Fruit fly (Drosophila melanogaster) whole organism, embryonic: ENCODE measurements around the gene CG15922.

ENCODE experiments used
- Adf1 ChIP-seq: fragments of 200-800 bp; sonication (Bioruptor generic); IDR thresholded peaks from 2 replicates; pipeline ENCODE4 v1.3.6; 2022; ENCODE audit warnings: missing biosample characterization, missing genetic modification characterization
- Blimp-1 ChIP-seq: fragments of 200-800 bp; sonication (Bioruptor generic); optimal IDR thresholded peaks from 3 replicates; lab custom pipeline; 2018; ENCODE audit warnings: missing biosample characterization, missing genetic modification characterization, mild to moderate bottlenecking, moderate library complexity, missing genetic modification reagents
- CG10959 ChIP-seq: fragments of 200-800 bp; sonication (Bioruptor generic); IDR thresholded peaks from 2 replicates; pipeline ENCODE4 v1.3.6; 2022; ENCODE audit warnings: missing biosample characterization, missing genetic modification characterization
- CG11695 ChIP-seq: fragments of 200-800 bp; sonication (Bioruptor generic); IDR thresholded peaks from 3 replicates; pipeline ENCODE4 v1.3.6; 2022; ENCODE audit warnings: missing biosample characterization, missing genetic modification characterization
- CG12104 ChIP-seq: fragments of 200-800 bp; sonication (Bioruptor generic); optimal IDR thresholded peaks from 3 replicates; lab custom pipeline; 2016; ENCODE audit warnings: missing biosample characterization, missing genetic modification characterization
- CG13424 ChIP-seq: fragments of 200-800 bp; sonication (Bioruptor generic); optimal IDR thresholded peaks from 2 replicates; lab custom pipeline; 2019; ENCODE audit warnings: missing biosample characterization, mild to moderate bottlenecking, missing genetic modification characterization, moderate library complexity
- CG1602 ChIP-seq: fragments of 200-800 bp; sonication (Bioruptor generic); optimal IDR thresholded peaks from 3 replicates; lab custom pipeline; 2016; ENCODE audit warnings: missing biosample characterization, missing genetic modification characterization
- CG16813 ChIP-seq: fragments of 200-800 bp; sonication (Bioruptor generic); IDR thresholded peaks from 3 replicates; pipeline ENCODE4 v1.3.6; 2022; ENCODE audit warnings: missing biosample characterization, missing genetic modification characterization; ENCODE audit not compliant: partially characterized antibody
- CG2712 ChIP-seq: fragments of 200-800 bp; optimal IDR thresholded peaks from 3 replicates; lab custom pipeline; 2019; ENCODE audit warnings: missing biosample characterization, mild to moderate bottlenecking, missing genetic modification characterization, moderate library complexity
- CG3281 ChIP-seq: fragments of 200-800 bp; sonication (Bioruptor generic); optimal IDR thresholded peaks from 3 replicates; lab custom pipeline; 2017; ENCODE audit warnings: missing biosample characterization, mild to moderate bottlenecking, missing genetic modification characterization
- CG33213 ChIP-seq: fragments of 200-800 bp; sonication (Bioruptor generic); optimal IDR thresholded peaks from 3 replicates; lab custom pipeline; 2016; ENCODE audit warnings: missing biosample characterization, missing genetic modification characterization
- CG3407 ChIP-seq: fragments of 200-800 bp; sonication (Bioruptor generic); optimal IDR thresholded peaks from 2 replicates; lab custom pipeline; 2018; ENCODE audit warnings: missing biosample characterization, mild to moderate bottlenecking, missing genetic modification characterization
- CG4854 ChIP-seq: fragments of 200-800 bp; sonication (Bioruptor generic); optimal IDR thresholded peaks from 2 replicates; lab custom pipeline; 2016; ENCODE audit warnings: missing biosample characterization, missing genetic modification characterization, inconsistent platforms
- CG5245 ChIP-seq: fragments of 200-800 bp; sonication (Bioruptor generic); optimal IDR thresholded peaks from 3 replicates; lab custom pipeline; 2016; ENCODE audit warnings: missing biosample characterization, missing genetic modification characterization
- CG7271 ChIP-seq: fragments of 200-800 bp; sonication (Bioruptor generic); optimal IDR thresholded peaks from 2 replicates; lab custom pipeline; 2018; ENCODE audit warnings: missing biosample characterization, mild to moderate bottlenecking, missing genetic modification characterization, moderate library complexity
- CG7745 ChIP-seq: fragments of 200-800 bp; sonication (Bioruptor generic); optimal IDR thresholded peaks from 2 replicates; lab custom pipeline; 2018; ENCODE audit warnings: missing biosample characterization, mild to moderate bottlenecking, missing genetic modification characterization, moderate library complexity
- CG8924 ChIP-seq: fragments of 200-800 bp; optimal IDR thresholded peaks from 3 replicates; lab custom pipeline; 2019; ENCODE audit warnings: missing biosample characterization, mild to moderate bottlenecking, missing genetic modification characterization, moderate library complexity
- CG8944 ChIP-seq: fragments of 200-800 bp; sonication (Bioruptor generic); optimal IDR thresholded peaks from 3 replicates; lab custom pipeline; 2016; ENCODE audit warnings: missing biosample characterization, missing genetic modification characterization
- E2f2 ChIP-seq: fragments of 200-800 bp; sonication (Bioruptor generic); IDR thresholded peaks from 2 replicates; pipeline ENCODE4 v1.3.6; 2022; ENCODE audit warnings: missing biosample characterization, missing genetic modification characterization
- Gsc ChIP-seq: fragments of 200-800 bp; sonication (Bioruptor generic); IDR thresholded peaks from 2 replicates; pipeline ENCODE4 v1.3.6; 2022; ENCODE audit warnings: missing biosample characterization, missing genetic modification characterization
- Hand ChIP-seq: fragments of 200-800 bp; sonication (Bioruptor generic); optimal IDR thresholded peaks from 2 replicates; lab custom pipeline; 2017; ENCODE audit warnings: mild to moderate bottlenecking, missing biosample characterization, missing genetic modification reagents, missing genetic modification characterization
- Hmr ChIP-seq: fragments of 200-800 bp; sonication (Bioruptor generic); optimal IDR thresholded peaks from 3 replicates; lab custom pipeline; 2017; ENCODE audit warnings: mild to moderate bottlenecking, missing biosample characterization, missing genetic modification reagents, missing genetic modification characterization
- Hr39 ChIP-seq: fragments of >200 bp; optimal IDR thresholded peaks from 2 replicates; lab custom pipeline; 2017
- Meics ChIP-seq: fragments of 200-800 bp; sonication (Bioruptor generic); optimal IDR thresholded peaks from 2 replicates; lab custom pipeline; 2017; ENCODE audit warnings: missing biosample characterization, mild to moderate bottlenecking, missing genetic modification characterization
- Mes4 ChIP-seq: fragments of 200-800 bp; sonication (Bioruptor generic); optimal IDR thresholded peaks from 2 replicates; lab custom pipeline; 2016; ENCODE audit warnings: missing biosample characterization, missing genetic modification characterization
- Mrtf ChIP-seq: fragments of 200-800 bp; sonication (Bioruptor generic); IDR thresholded peaks from 3 replicates; pipeline ENCODE4 v1.3.6; 2022; ENCODE audit warnings: missing biosample characterization, missing genetic modification characterization
- NC2α ChIP-seq: fragments of 200-800 bp; sonication (Bioruptor generic); optimal IDR thresholded peaks from 2 replicates; lab custom pipeline; 2016; ENCODE audit warnings: missing biosample characterization, missing genetic modification characterization
- Ptx1 ChIP-seq: fragments of 200-800 bp; sonication (Bioruptor generic); IDR thresholded peaks from 2 replicates; pipeline ENCODE4 v1.3.6; 2022; ENCODE audit warnings: missing biosample characterization, missing genetic modification characterization
- Rfx ChIP-seq: fragments of 200-800 bp; sonication (Bioruptor generic); IDR thresholded peaks from 2 replicates; pipeline ENCODE4 v1.3.6; 2022; ENCODE audit warnings: missing biosample characterization, missing genetic modification characterization
- Sox100B ChIP-seq: fragments of 200-800 bp; sonication (Bioruptor generic); optimal IDR thresholded peaks from 3 replicates; lab custom pipeline; 2018; ENCODE audit warnings: missing biosample characterization, mild to moderate bottlenecking, missing genetic modification characterization
- Stat92E ChIP-seq, 3 experiments: fragments of >200 bp in 2 of 3; fragments of 200-800 bp in 1 of 3; sonication (Bioruptor generic) in 1 of 3; optimal IDR thresholded peaks; 2 replicates each; lab custom pipeline; 2017 to 2019; ENCODE audit warnings: missing biosample characterization in 3 of 3, missing genetic modification characterization in 3 of 3, mild to moderate bottlenecking in 1 of 3, moderate library complexity in 1 of 3
- Usf ChIP-seq: fragments of 200-800 bp; sonication (Bioruptor generic); optimal IDR thresholded peaks from 2 replicates; lab custom pipeline; 2017; ENCODE audit warnings: missing genotype, missing biosample characterization, missing genetic modification characterization
- ab ChIP-seq: fragments of 200-800 bp; sonication (Bioruptor generic); optimal IDR thresholded peaks from 2 replicates; lab custom pipeline; 2016; ENCODE audit warnings: missing biosample characterization, missing genetic modification characterization
- ara ChIP-seq: fragments of 200-800 bp; sonication (Bioruptor generic); IDR thresholded peaks from 2 replicates; pipeline ENCODE4 v1.3.6; 2022; ENCODE audit warnings: missing biosample characterization, missing genetic modification characterization
- chn ChIP-seq: fragments of 200-800 bp; sonication (Bioruptor generic); optimal IDR thresholded peaks from 2 replicates; lab custom pipeline; 2016; ENCODE audit warnings: missing biosample characterization, missing genetic modification characterization
- en ChIP-seq: fragments of 200-800 bp; sonication (Bioruptor generic); optimal IDR thresholded peaks from 2 replicates; lab custom pipeline; 2016; ENCODE audit warnings: missing biosample characterization, missing genetic modification characterization
- gce ChIP-seq: fragments of 200-800 bp; sonication (Bioruptor generic); IDR thresholded peaks from 3 replicates; pipeline ENCODE4 v1.3.6; 2022; ENCODE audit warnings: missing biosample characterization, missing genetic modification characterization
- inv ChIP-seq: fragments of 200-800 bp; sonication (Bioruptor generic); IDR thresholded peaks from 2 replicates; pipeline ENCODE4 v1.3.6; 2022; ENCODE audit warnings: missing biosample characterization, missing genetic modification characterization; ENCODE audit not compliant: partially characterized antibody
- nau ChIP-seq: fragments of 200-800 bp; sonication (Bioruptor generic); optimal IDR thresholded peaks from 3 replicates; lab custom pipeline; 2017; ENCODE audit warnings: missing biosample characterization, mild to moderate bottlenecking, missing genetic modification characterization, missing genetic modification reagents
- onecut ChIP-seq: fragments of 200-800 bp; sonication (Bioruptor generic); IDR thresholded peaks from 2 replicates; pipeline ENCODE4 v1.3.6; 2022; ENCODE audit warnings: missing biosample characterization, missing genetic modification characterization
- peb ChIP-seq: fragments of 200-800 bp; sonication (Bioruptor generic); IDR thresholded peaks from 2 replicates; pipeline ENCODE4 v1.3.6; 2022; ENCODE audit warnings: missing biosample characterization, missing genetic modification characterization
- repo ChIP-seq: fragments of 200-800 bp; sonication (Bioruptor generic); optimal IDR thresholded peaks from 2 replicates; lab custom pipeline; 2016; ENCODE audit warnings: missing biosample characterization, missing genetic modification characterization
- sens-2 ChIP-seq: fragments of 200-800 bp; sonication (Bioruptor generic); IDR thresholded peaks from 2 replicates; pipeline ENCODE4 v1.3.6; 2022; ENCODE audit warnings: missing biosample characterization, missing genetic modification characterization
- so ChIP-seq: fragments of 200-800 bp; sonication (Bioruptor generic); IDR thresholded peaks from 3 replicates; pipeline ENCODE4 v1.3.6; 2022; ENCODE audit warnings: missing biosample characterization, missing genetic modification characterization
- tap ChIP-seq: fragments of 200-800 bp; optimal IDR thresholded peaks from 3 replicates; lab custom pipeline; 2019; ENCODE audit warnings: missing biosample characterization, mild to moderate bottlenecking, missing genetic modification characterization, moderate library complexity
- tll ChIP-seq, 2 experiments: fragments of 200-800 bp in 1 of 2; fragments of >200 bp in 1 of 2; sonication (Bioruptor generic) in 1 of 2; optimal IDR thresholded peaks; 2 replicates each; lab custom pipeline; 2017 to 2019; ENCODE audit warnings: missing biosample characterization in 2 of 2, missing genetic modification characterization in 2 of 2, mild to moderate bottlenecking in 1 of 2, moderate library complexity in 1 of 2
- toy ChIP-seq: fragments of 200-800 bp; sonication (Bioruptor generic); IDR thresholded peaks from 2 replicates; pipeline ENCODE4 v1.3.6; 2022; ENCODE audit warnings: missing biosample characterization, missing genetic modification characterization
- tx ChIP-seq: fragments of 200-800 bp; sonication (Bioruptor generic); optimal IDR thresholded peaks from 2 replicates; lab custom pipeline; 2016; ENCODE audit warnings: missing biosample characterization, missing genetic modification characterization
- yki ChIP-seq: fragments of >200 bp; optimal IDR thresholded peaks from 3 replicates; lab custom pipeline; 2018
- zen2 ChIP-seq: fragments of 200-800 bp; sonication (Bioruptor generic); IDR thresholded peaks from 3 replicates; pipeline ENCODE4 v1.3.6; 2022; ENCODE audit warnings: missing biosample characterization, missing genetic modification characterization; ENCODE audit not compliant: partially characterized antibody

The CG15922 gene

dm6 chr3R:20549855-20550603 lies 10.1 kb downstream of the CG15922 start (continued):
- TF ChIP-seq Meics (GFP tag; lab: Kevin White, UChicago), result peak; percentile 88
- TF ChIP-seq Hr39 (lab: Kevin White, UChicago), result no peak
- peak; percentile 80 for TF ChIP-seq tap (tag; lab: Kevin White, UChicago)
- peak; percentile 69; the same call in 1 of the 2 replicates for TF ChIP-seq toy (GFP tag; lab: Robert Waterston, UW)
- no peak for TF ChIP-seq CG33213 (GFP tag; lab: Kevin White, UChicago)
- peak in 1 of 3 experiments; percentile 100 for TF ChIP-seq Stat92E (GFP tag; optimal IDR thresholded peaks at IDR 0.05; lab: Kevin White, UChicago)
- TF ChIP-seq E2f2 (GFP tag; lab: Robert Waterston, UW), result peak; percentile 42; the same call in 1 of the 2 replicates
- peak; percentile 75 for TF ChIP-seq Adf1 (GFP tag; lab: Robert Waterston, UW)
- peak; percentile 75 for TF ChIP-seq CG3407 (GFP tag; lab: Kevin White, UChicago)
- TF ChIP-seq zen2 (GFP tag; lab: Robert Waterston, UW), result no peak
- no peak for TF ChIP-seq repo
- TF ChIP-seq Mrtf (GFP tag; lab: Robert Waterston, UW), result peak; percentile 78
- TF ChIP-seq Ptx1 (GFP tag; lab: Robert Waterston, UW), result peak; percentile 91
- TF ChIP-seq Gsc, result no peak
- TF ChIP-seq NC2α, result no peak
- peak; percentile 80; the same call in 2 of the 3 replicates for TF ChIP-seq CG11695 (GFP tag; lab: Robert Waterston, UW)
- peak; percentile 90 for TF ChIP-seq CG13424
- TF ChIP-seq so, result peak; percentile 75
- peak; percentile 86 for TF ChIP-seq CG8924 (tag; lab: Kevin White, UChicago)
- TF ChIP-seq Blimp-1, result peak; percentile 93
- peak; percentile 81 for TF ChIP-seq CG1602
- TF ChIP-seq Hand (GFP tag; lab: Kevin White, UChicago), result peak; percentile 77
- TF ChIP-seq chn (GFP tag; lab: Kevin White, UChicago), result peak; percentile 55
- TF ChIP-seq inv (GFP tag; lab: Robert Waterston, UW), result no peak
- peak; percentile 45 for TF ChIP-seq CG4854 (GFP tag; lab: Kevin White, UChicago)
- TF ChIP-seq sens-2 (GFP tag; lab: Robert Waterston, UW), result peak; percentile 69; the same call in 1 of the 2 replicates
- TF ChIP-seq CG5245 (GFP tag; lab: Kevin White, UChicago), result peak; percentile 75
- no peak for TF ChIP-seq en (GFP tag; lab: Kevin White, UChicago)
- peak; percentile 82 for TF ChIP-seq Sox100B (GFP tag; lab: Kevin White, UChicago)
- peak; percentile 76 for TF ChIP-seq Usf (GFP tag; lab: Kevin White, UChicago)
- peak; percentile 82 for TF ChIP-seq onecut (GFP tag; lab: Robert Waterston, UW)
- no peak for TF ChIP-seq CG8944 (GFP tag; lab: Kevin White, UChicago)
- TF ChIP-seq Rfx (GFP tag; lab: Robert Waterston, UW), result peak; percentile 89
- TF ChIP-seq CG3281 (GFP tag; lab: Kevin White, UChicago), result peak; percentile 87
- peak; percentile 84 for TF ChIP-seq CG12104 (GFP tag; lab: Kevin White, UChicago)
- TF ChIP-seq yki (lab: Kevin White, UChicago), result no peak
- peak; percentile 81 for TF ChIP-seq Hmr (GFP tag; lab: Kevin White, UChicago)
- peak; percentile 42 for TF ChIP-seq ab (GFP tag; lab: Kevin White, UChicago)
- no peak for TF ChIP-seq CG7271 (tag; lab: Kevin White, UChicago)
- TF ChIP-seq CG10959 (GFP tag; lab: Robert Waterston, UW), result peak; percentile 82
- TF ChIP-seq tx (GFP tag; lab: Kevin White, UChicago), result no peak
- TF ChIP-seq CG7745 (tag; lab: Kevin White, UChicago), result no peak
- TF ChIP-seq Mes4 (GFP tag; lab: Kevin White, UChicago), result peak; percentile 16
- TF ChIP-seq ara (GFP tag; lab: Robert Waterston, UW), result peak; percentile 84
- 0 out of 3 replicates have a peak, but pooled peaks have one; percentile 20 for TF ChIP-seq gce (GFP tag; lab: Robert Waterston, UW)
- TF ChIP-seq CG16813 (GFP tag; lab: Robert Waterston, UW), result no peak
- peak in 1 of 2 experiments; percentile 93 for TF ChIP-seq tll (GFP tag; optimal IDR thresholded peaks at IDR 0.05; lab: Kevin White, UChicago)
- peak; percentile 62 for TF ChIP-seq nau (GFP tag; lab: Kevin White, UChicago)
- TF ChIP-seq CG2712 (tag; lab: Kevin White, UChicago), result peak; percentile 93
- peak; percentile 73 for TF ChIP-seq peb (GFP tag; lab: Robert Waterston, UW)
